Worm (Caenorhabditis elegans): Measurements from ENCODE around the gene Y75D11A.3.
"Not testable (repeated sequence)": the region's sequence is repeated elsewhere in the genome, so short reads cannot be mapped to it uniquely, and the experiment has no call there.

Gene Y75D11A.3

ce11 chrX:1746117-1746516 lies at the start of gene Y75D11A.3:
Y75D11A.3 (minus strand) TSS chrX:1746217.
- TF ChIP-seq unc-62 (GFP tag; optimal IDR thresholded peaks at IDR 0.05) = not testable (repeated sequence)

ce11 chrX:1791095-1791494 lies 45.1 kb upstream of the Y75D11A.3 start:
- no peak for TF ChIP-seq unc-62 (GFP tag; optimal IDR thresholded peaks at IDR 0.05)

- no peak for TF ChIP-seq unc-62 (GFP tag; optimal IDR thresholded peaks at IDR 0.05)
These were observed 40.6 kb upstream of the Y75D11A.3 start, which contains the start of gene arg-1 for ce11 chrX:1786607-1787006. arg-1 (plus strand) TSS chrX:1786907.

- no peak for TF ChIP-seq unc-62 (GFP tag; optimal IDR thresholded peaks at IDR 0.05)
These were observed 39.7 kb upstream of the Y75D11A.3 start for ce11 chrX:1785692-1786091.

- no peak for TF ChIP-seq unc-62 (GFP tag; optimal IDR thresholded peaks at IDR 0.05)
These were observed 32.0 kb upstream of the Y75D11A.3 start, which contains the start of gene elc-2 for ce11 chrX:1777988-1778387. elc-2 (minus strand) TSS chrX:1778088.

ce11 chrX:1769636-1770035 lies 23.6 kb upstream of the Y75D11A.3 start:
- TF ChIP-seq unc-62 (GFP tag; optimal IDR thresholded peaks at IDR 0.05) = no peak

- TF ChIP-seq unc-62 (GFP tag; optimal IDR thresholded peaks at IDR 0.05) = not testable (repeated sequence)
These were observed 2.5 kb upstream of the Y75D11A.3 start, which contains the start of gene Y75D11A.6 for ce11 chrX:1748476-1748875. Y75D11A.6 (minus strand) TSS chrX:1748576.

ce11 chrX:1742530-1742929 lies 3.5 kb downstream of the Y75D11A.3 start, which contains the start of gene Y75D11A.2:
Y75D11A.2 (plus strand) TSS chrX:1742830.
- TF ChIP-seq unc-62 (GFP tag; optimal IDR thresholded peaks at IDR 0.05) = not testable (repeated sequence)

ce11 chrX:1737606-1738005 lies 8.4 kb downstream of the Y75D11A.3 start, which contains the start of gene F07G6.10:
F07G6.10 (plus strand) TSS chrX:1737906.
- TF ChIP-seq unc-62 (GFP tag; optimal IDR thresholded peaks at IDR 0.05) = no peak

ce11 chrX:1735941-1736340 lies 10.1 kb downstream of the Y75D11A.3 start, which contains the start of gene F07G6.12:
F07G6.12 (plus strand) TSS chrX:1736241.
- TF ChIP-seq unc-62 (GFP tag; optimal IDR thresholded peaks at IDR 0.05) = no peak

ce11 chrX:1729558-1729957 lies 16.5 kb downstream of the Y75D11A.3 start, which contains the start of gene dgn-3:
dgn-3 (plus strand) TSS chrX:1729858.
- TF ChIP-seq unc-62 (GFP tag; optimal IDR thresholded peaks at IDR 0.05) = no peak

ce11 chrX:1727056-1727455 lies 19.0 kb downstream of the Y75D11A.3 start, which contains the start of gene F07G6.2:
F07G6.2 (plus strand) TSS chrX:1727356.
- no peak for TF ChIP-seq unc-62 (GFP tag; optimal IDR thresholded peaks at IDR 0.05)

- no peak for TF ChIP-seq unc-62 (GFP tag; optimal IDR thresholded peaks at IDR 0.05)
These were observed 25.7 kb downstream of the Y75D11A.3 start, which contains the start of gene F07G6.8 for ce11 chrX:1720359-1720758. F07G6.8 (minus strand) TSS chrX:1720459.

ce11 chrX:1718479-1718878 lies 27.5 kb downstream of the Y75D11A.3 start, which contains the start of gene fbxa-53:
fbxa-53 (minus strand) TSS chrX:1718579.
- TF ChIP-seq unc-62 (GFP tag; optimal IDR thresholded peaks at IDR 0.05) = no peak

- no peak for TF ChIP-seq unc-62 (GFP tag; optimal IDR thresholded peaks at IDR 0.05)
These were observed 33.5 kb downstream of the Y75D11A.3 start, which contains the start of gene fbxa-52 for ce11 chrX:1712538-1712937. fbxa-52 (minus strand) TSS chrX:1712638.

- no peak for TF ChIP-seq unc-62 (GFP tag; optimal IDR thresholded peaks at IDR 0.05)
These were observed 39.5 kb downstream of the Y75D11A.3 start, which contains the start of gene F07G6.5 for ce11 chrX:1706538-1706937. F07G6.5 (minus strand) TSS chrX:1706638.

- no peak for TF ChIP-seq unc-62 (GFP tag; optimal IDR thresholded peaks at IDR 0.05)
These were observed 42.2 kb downstream of the Y75D11A.3 start, which contains the start of gene C36C9.5 for ce11 chrX:1703840-1704239. C36C9.5 (minus strand) TSS chrX:1703940.
